Worm (Caenorhabditis elegans): ENCODE data around the gene sym-3.

- no peak for TF ChIP-seq che-1 (tag; optimal IDR thresholded peaks at IDR 0.05)
- TF ChIP-seq zip-5 (tag; optimal IDR thresholded peaks at IDR 0.05) = no peak
Observed at ce11 chrX:5770648-5771047, 2.9 kb upstream of the sym-3 start, which contains the start of gene C54H2.4.

All from whole organism, late embryonic.